Worm (Caenorhabditis elegans) whole organism, L1 larva: ENCODE data around the gene nduv-2.

Experiments used
- nhr-11 ChIP-seq: fragments of 150-350 bp; optimal IDR thresholded peaks from 2 replicates; lab custom pipeline; 2014; ENCODE audit warnings: missing biosample characterization, missing genetic modification characterization
- pqm-1 ChIP-seq: sonication (generic microtip); optimal IDR thresholded peaks from 3 replicates; lab custom pipeline; 2017; ENCODE audit warnings: missing biosample characterization, missing genetic modification characterization

DNA sequence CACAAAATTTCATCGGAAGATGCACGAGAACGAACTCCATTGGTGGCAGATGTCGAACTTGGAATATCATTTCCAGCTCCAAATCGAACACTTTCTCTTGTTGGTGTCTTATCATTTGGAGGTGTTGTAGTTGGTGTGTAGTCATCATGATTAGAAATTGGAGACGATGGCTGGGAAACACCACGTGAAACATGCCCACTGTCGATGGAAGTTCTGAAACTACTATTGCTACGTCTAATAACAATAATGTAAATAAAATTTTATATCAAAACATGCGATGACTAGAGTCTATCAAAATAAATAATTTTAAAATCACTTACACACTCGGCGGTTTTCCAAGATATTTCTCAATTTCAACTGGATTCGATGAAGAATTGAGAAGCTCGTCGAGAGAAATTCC is 27.0 kb upstream of the nduv-2 start:
- TF ChIP-seq pqm-1 (tag; lab: Kevin White, UChicago) (no peak), nhr-11 (tag; lab: Kevin White, UChicago) (no peak)
